Fruit fly (Drosophila melanogaster) ovary, adult (tissue): ENCODE results near the gene ps.

ENCODE experiments used
- CG17801 ChIP-seq: fragments of 200-800 bp; optimal IDR thresholded peaks from 2 replicates; lab custom pipeline; 2019; ENCODE audit warnings: missing biosample characterization, mild to moderate bottlenecking, missing genetic modification characterization, moderate library complexity; ENCODE audit not compliant: partially characterized antibody

Gene ps

DNA sequence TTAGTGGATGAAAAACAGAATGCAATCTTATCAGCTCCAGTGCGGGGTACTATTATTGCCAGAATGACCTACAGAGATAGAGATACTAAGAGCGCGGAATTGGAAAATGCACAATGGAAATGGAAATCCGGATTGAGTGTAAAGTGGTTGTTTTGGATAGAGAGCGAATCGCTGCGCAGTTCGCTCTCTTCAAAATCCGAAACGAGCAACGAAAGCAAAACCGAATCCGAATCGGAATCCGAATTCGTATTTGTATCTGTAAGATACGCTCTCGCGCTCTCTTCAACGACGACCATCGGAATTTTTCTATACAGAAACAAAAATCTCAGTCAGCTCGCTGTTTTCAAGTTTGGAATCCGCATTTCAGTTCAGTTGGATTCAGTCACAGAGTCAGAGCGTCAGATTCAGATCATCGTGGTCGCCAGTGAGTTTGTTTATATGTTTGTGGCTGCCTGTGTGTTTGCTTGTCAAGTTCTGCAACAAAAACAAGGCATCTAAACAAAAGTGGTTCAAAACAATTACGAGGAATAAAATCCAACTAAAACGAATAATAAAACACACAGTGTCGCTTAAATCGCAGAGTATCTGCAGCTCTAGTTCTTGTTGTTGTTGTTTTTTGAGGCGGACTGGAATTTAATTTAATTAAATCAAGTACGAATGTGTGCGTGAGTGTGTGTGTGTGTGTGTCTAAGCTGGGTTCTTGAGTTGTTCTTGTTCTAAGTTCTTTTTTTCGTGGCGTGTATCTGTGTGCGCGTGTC, at the start of gene ps:
Gene ps (plus strand): TSS at position 364 of the 758 bp plus-strand sequence.
- peak; percentile 53 for TF ChIP-seq CG17801

DNA sequence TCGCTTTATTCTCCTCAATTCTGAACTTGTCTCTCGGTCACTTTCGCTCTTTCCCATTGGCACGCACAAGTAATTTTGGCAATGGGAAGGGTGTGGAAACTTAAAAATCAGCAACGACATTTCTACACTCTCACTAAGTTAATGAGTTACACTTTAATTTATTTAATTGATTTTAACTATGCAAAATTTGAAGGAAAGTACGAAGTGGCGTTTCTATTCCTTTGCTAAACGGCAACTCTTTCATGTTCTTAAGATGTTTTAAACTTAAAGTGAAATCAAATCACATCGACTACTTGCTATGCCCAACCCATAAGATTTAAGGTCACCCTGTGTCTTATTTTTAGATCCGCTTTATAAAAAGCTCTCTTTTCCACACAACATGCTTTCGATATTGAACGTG, 47.3 kb upstream of the ps start:
- no peak for TF ChIP-seq CG17801

DNA sequence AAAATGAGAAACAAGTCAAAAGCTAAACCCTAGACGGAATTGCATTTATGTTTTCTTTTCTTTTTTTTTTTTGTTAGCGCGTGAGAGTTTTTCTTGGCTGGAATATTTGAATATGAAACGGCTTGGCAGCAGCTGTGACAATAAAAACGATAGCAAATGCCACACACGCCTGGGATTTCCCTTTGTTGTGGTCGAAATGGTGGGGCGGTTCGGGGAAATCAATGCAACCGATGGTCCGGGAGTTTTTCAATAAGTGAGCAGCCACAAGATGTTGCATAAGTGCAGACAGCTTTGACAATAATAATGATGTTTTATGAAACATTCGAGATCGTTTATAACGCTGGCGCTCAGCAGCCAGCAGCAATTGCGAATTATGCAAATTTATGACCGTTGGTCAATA, 41.0 kb upstream of the ps start:
- TF ChIP-seq CG17801: no peak

DNA sequence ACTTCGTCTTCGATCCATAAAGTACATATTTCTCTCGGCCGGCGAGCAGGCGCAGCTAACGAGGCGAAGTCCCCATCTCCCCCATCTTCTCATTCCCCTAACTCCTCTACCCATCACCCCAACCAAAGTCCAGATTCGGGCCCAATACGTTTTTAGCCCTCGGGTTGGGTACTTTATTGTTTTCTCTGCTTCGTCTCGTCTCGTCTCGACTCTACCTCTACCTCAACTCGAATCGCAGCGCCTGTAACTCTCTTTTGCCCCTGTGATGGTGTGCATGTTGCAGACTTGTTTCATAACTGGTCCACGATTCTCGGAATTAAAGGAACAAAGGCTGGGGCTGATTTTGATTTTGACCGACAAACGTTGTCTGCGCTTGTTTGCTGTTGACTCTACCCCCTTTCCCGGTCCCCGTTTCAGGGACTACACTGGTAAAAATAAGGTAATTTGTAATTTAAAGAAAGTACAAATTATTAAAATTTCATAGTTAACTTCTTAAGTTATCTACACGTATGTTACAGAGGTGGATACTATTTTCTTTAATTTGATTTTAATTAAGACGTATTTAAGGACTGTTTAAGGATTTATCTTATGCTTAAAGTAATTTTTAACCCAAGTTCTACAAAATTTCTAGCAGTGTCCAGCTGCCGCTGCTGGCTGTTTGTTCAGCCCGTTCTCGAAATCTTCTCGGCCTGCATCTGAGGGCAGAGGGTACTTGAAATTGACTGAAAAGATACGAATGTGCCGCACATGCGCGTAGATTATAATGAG, 38.9 kb upstream of the ps start:
- TF ChIP-seq CG17801: no peak

DNA sequence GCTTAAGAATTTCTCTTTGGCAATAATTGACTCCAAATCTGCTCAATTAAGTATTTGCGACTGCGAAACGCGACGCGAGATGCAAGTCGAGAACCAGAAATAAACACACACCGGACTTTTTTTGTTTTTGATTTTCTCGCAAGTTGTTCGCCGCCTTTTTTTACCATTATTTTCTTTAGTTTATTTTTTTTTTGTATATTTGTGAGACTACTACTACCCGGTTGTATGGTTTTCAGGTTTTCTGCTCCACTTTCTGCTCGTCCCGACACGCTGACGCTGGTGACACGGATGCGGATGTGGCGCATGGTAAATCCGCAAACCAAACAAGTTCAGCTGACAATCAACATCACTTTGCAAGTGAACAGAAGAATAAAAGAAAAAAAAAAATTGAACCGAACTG, 36.8 kb upstream of the ps start:
- TF ChIP-seq CG17801: no peak

DNA sequence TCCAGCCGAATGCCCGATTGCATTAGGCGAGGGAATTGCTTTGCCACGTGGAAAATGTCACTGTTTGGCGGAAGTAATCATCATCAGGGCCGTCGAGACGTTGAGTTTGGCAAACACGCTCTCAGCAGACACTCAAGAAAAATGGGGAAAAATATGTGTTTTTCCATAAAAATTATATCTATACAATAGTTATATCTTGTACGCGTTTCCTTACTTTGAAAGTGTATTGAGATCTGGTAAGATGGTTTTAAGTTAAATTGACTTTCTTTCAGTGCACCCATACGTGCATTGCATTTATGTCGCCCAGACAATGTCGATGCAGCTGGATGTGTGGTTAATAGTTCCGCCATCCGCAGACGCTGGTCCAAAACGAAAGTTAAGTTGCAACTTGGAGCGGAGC, 31.8 kb upstream of the ps start:
- TF ChIP-seq CG17801: no peak

DNA sequence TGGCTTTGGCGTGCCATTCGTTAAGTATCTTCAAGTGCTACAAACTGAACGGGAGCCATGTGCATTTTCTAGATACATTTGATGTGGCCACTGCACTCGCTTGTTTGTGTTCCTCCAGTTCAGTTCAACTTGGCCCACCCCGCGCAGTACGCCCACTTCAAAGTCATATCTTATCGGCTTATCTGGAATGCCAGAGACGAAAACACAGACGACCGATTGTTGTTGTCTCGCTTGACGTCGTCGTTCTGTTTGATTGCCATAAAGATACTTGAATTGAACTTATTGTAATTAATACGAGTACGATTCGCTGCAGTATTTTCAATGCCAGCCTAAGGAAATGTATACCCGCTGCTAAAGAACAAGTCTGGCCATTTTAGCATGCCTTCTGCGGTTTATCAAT, 30.1 kb upstream of the ps start:
- no peak for TF ChIP-seq CG17801

DNA sequence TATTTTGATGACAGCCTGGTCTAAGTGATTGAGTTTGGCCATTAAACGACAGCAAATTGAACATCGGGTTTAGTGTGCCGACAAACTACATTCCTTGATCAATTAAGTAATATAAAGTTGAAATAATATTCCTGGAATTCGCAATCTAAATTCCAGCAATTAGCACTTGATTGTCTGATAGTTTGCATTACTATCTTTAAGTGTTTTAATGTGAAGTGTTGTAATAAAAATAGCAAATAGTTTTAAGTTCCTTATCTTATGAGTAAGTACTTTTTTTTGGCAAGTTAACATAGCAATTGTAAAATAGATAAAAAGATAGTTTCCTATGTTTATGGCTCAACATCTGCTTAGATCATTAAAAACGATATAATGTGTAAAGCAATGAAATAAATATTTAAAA, 29.4 kb upstream of the ps start:
- no peak for TF ChIP-seq CG17801

DNA sequence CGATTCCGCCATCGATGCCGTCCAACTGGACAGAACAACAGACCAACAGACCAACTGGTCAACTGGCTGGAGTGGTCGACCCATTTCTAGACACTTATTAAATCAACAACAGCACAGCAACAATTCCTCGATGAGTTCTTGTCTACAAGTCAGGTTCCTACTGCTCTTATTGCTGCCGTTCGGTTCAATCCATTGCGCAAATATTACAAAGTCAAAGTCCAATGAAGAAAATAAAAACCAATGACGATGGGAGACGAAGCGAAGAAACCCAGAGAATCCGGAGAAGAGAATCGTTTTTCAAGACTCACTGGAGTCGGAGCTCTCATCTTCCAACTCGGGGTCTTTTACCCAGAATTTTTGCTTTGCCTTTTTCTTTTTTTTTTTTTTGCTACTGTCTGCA, 28.8 kb upstream of the ps start:
- TF ChIP-seq CG17801: peak; percentile 21

DNA sequence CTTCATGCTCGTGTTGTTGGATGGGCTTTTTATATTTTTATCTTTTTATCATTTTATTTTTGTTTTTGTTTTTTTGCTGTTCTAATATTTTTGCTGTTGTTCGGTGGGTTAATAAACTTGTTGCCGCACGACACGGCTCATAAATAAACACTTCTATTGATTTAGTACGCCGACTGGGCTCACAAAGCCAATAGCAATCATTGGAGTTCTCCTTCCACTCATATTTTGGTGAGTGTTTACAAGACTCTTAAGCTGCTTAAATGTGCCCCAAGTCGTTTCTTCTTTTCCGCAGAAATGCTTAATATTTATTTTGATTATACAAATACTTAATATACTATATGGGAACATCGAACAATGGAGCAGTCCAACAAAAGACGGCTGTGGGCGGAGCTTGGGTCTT, 27.5 kb upstream of the ps start:
- no peak for TF ChIP-seq CG17801

DNA sequence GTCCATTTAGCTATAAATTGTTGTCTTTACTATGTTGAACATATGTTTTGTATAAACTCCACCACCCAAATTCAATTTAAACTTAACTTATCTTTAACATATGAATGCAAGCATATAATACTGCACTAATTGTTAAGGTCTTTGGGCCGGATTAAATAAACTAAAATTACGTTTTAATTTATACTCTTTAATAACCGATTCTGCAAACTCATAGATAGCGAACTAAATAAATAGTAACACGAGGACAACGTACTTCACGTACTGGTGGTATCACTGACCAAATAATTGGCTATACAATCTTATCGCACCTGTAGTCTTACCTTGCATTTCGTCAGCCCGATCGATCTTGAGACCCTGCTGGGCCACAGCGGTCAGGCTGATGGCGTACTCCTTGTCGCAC, 25.3 kb upstream of the ps start:
- no peak for TF ChIP-seq CG17801

DNA sequence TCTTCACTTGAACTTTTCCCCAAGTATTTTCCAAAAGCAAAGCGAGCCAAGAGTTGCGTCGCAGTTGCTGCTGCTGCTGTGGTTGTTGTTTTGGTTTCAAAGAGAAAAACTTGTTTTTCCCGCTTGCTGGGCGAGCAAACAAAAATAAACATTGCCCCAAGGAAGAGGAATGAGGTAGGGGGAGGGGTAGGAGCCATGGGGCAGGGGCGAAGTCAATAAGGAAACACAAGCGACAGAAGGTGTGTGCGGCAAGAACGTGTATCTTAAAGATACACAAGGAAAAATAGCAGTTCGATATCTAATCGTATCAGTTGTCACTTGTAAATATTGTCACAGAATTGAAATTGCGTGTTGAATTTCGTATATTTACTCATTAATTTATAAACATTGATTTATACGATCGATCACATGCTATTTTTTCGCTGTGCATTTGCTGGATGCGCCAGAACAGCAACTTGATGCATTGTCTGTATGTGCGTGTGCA, 24.2 kb upstream of the ps start:
- TF ChIP-seq CG17801: no peak

DNA sequence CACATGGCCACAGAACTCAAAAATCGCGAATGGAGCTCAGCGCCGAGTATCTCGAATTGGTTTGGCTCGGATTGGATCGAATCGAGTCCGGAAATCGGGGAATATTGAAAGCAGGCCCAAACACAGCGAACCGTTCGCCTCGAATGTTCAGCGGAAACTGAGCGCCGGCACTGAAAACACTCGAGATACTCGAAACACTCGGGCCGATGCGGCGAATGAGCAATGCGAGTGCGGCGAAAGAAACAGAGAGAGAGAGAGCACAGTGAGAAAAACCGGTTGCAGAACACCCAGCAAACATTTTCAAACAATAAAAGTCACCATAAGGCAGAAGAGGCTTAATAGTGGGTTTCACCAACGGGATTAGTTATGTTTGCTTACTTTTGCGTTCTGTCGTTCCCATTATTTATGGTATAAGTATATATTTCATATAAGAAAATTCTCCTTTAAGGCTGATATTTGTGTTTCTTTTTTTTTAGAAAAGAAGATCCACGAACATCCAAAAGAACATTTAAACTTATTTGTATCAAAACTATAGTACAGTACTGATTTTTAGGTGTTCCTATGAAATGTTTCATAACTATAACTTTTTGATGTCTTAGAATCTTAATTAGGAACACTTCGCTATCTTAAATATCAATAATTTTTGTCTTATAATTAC, 23.2 kb upstream of the ps start, which contains the start of gene FER:
Gene FER (minus strand): TSS at position 162 of the 658 bp plus-strand sequence.
- peak; percentile 37 for TF ChIP-seq CG17801

DNA sequence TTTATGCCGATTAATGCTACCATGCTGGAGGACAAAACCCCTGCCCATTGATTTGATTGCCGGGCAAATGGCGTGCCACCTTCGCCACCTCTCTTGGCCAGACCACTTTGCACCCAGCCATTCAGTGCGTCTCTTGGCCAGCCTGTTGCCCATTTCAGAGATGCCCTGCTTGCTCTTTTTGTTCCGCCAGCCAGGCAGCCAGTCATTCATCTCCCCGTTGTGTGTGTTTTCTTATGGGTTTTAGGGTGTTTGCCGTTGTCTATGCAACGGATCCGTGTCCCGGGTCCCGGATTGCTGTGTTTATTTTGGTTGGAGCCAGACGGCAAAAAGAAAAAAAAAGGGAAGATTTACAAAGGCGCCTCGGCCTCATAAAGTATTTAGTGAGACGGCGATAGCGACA, 21.7 kb upstream of the ps start:
- no peak for TF ChIP-seq CG17801

DNA sequence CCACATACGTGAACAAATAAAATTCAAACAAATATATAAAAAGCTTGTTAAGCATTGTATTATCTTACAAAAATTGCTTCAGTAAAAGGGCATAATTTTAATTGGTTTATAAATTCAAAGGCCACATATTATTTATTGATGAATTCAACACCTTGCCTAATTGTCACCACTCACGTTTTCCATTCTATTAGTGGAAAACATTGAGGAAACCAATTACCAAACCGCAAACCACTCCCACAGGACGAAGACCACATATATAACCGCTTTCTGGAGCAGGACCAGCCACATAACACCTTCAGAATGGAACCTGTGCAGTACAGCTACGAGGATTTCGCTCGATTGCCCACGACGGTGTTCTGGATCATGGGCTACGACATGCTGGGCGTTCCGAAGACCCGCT, 19.9 kb upstream of the ps start, which contains the start of gene Or85f:
Gene Or85f (plus strand): TSS at position 301 of the 400 bp plus-strand sequence.
- TF ChIP-seq CG17801: no peak

DNA sequence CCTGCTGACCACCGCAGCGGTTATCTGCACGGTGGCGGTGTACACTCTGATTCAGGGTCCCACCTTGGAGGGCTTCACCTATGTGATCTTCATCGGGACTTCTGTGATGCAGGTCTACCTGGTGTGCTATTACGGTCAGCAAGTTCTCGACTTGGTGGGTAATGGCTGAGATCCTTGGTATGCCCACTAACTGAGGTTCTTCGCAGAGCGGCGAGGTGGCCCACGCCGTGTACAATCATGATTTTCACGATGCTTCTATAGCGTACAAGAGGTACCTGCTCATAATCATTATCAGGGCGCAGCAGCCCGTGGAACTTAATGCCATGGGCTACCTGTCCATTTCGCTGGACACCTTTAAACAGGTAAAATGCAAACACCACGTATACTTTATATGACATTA, 18.7 kb upstream of the ps start:
- TF ChIP-seq CG17801: no peak

DNA sequence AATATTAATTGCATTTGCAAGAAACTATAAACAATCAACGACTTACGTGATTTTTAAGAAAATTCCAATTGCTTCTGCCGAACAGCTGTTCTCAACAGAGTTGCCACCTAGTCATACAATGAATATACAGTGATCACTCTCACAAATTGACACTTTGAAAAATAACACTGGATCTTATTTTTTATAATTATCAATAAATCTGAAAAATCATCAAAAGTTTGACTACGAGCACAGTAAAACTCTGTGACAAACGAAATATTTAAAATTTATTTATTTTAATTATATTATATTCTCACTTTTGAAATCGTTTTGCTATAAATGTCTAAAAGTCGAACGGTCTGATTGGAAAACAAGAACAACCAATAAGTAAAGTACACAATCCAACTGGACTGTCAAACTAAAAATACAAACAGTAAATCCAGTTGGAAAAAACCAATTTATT, 17.8 kb upstream of the ps start, which contains the start of gene CG34117:
Gene CG34117 (minus strand): TSS at position 103 of the 442 bp plus-strand sequence.
- peak; percentile 88 for TF ChIP-seq CG17801
